Fruit fly (Drosophila melanogaster) Kc167 (cell line): ENCODE results near the gene CG32971.

Experiments
- Myc ChIP-seq: fragments of >200 bp; optimal IDR thresholded peaks from 2 replicates; lab custom pipeline; 2017; ENCODE audit warnings: missing external identifiers
- Sin3A ChIP-seq: fragments of >200 bp; optimal IDR thresholded peaks from 2 replicates; lab custom pipeline; 2018; ENCODE audit warnings: missing external identifiers
- h ChIP-seq: fragments of >200 bp; optimal IDR thresholded peaks from 3 replicates; lab custom pipeline; 2018; ENCODE audit warnings: missing external identifiers
- insv ChIP-seq: fragments of >200 bp; optimal IDR thresholded peaks from 3 replicates; lab custom pipeline; 2018; ENCODE audit warnings: missing external identifiers
- psq ChIP-seq: fragments of >200 bp; optimal IDR thresholded peaks from 2 replicates; lab custom pipeline; 2017; ENCODE audit warnings: missing external identifiers
- ttk ChIP-seq: sonication (Bioruptor generic); optimal IDR thresholded peaks from 2 replicates; lab custom pipeline; 2017; ENCODE audit warnings: missing external identifiers

CG32971 gene

DNA sequence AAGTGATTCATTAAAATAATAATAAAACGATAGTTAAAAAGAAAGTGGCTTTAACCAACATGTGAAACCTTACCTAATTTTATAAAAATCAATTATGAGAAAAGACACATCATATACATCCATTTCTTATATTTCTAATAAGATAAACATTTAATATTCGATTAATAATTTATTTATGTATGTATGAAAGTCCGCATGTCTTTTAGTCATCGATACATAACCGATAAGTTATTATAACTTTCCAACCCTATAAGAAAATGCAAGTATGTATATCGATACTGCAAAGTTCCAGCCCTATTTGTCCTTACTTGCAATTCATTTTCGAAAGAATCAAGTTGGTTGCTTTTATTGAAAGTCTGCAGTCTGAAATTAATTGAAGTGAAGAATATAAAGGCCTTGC, at the start of gene CG32971:
CG32971 (plus strand) TSS at position 301 of the 400 bp plus-strand sequence.
- TF ChIP-seq Myc (no peak), insv (no peak), psq (lab: Kevin White, UChicago) (no peak), ttk (lab: Kevin White, UChicago) (no peak), Sin3A (lab: Kevin White, UChicago) (no peak)

dm6 chr2L:14225957-14226676, 48.5 kb upstream of the CG32971 start:
- no peak for TF ChIP-seq Myc
- no peak for TF ChIP-seq insv
- TF ChIP-seq Sin3A (lab: Kevin White, UChicago) = no peak
- TF ChIP-seq h (lab: Kevin White, UChicago) = no peak
- no peak for TF ChIP-seq ttk (lab: Kevin White, UChicago)
- TF ChIP-seq psq (lab: Kevin White, UChicago) = no peak

dm6 chr2L:14226694-14227093, 47.9 kb upstream of the CG32971 start:
- TF ChIP-seq insv = no peak
- TF ChIP-seq ttk (lab: Kevin White, UChicago) = no peak
- TF ChIP-seq Myc = no peak
- no peak for TF ChIP-seq Sin3A (lab: Kevin White, UChicago)
- no peak for TF ChIP-seq psq (lab: Kevin White, UChicago)
- TF ChIP-seq h (lab: Kevin White, UChicago) = no peak

- TF ChIP-seq ttk (lab: Kevin White, UChicago) = no peak
- no peak for TF ChIP-seq Sin3A (lab: Kevin White, UChicago)
- TF ChIP-seq h (lab: Kevin White, UChicago) = no peak
- TF ChIP-seq insv = no peak
- TF ChIP-seq Myc = no peak
- TF ChIP-seq psq (lab: Kevin White, UChicago) = no peak
Observed at dm6 chr2L:14230050-14230449, 44.6 kb upstream of the CG32971 start.

DNA sequence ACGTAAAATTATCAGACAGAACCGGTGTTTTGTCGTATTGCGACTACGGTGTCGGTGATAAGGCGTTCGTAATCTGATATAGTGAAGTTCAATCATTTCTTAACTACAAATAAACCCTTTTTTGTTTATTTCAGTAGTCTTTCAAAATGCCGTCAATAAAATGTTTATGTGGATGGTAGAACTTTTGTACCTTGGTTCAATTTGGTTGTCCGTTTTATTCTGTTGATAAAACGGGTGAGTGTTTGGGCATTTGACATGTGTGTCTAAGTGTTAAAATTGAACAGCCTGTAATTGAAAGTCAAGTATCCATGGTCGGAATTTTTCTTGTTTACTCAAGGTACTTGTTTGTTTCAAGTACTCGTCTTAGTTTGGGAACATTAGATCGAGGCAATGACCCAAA, 44.1 kb upstream of the CG32971 start:
- TF ChIP-seq psq (lab: Kevin White, UChicago) (no peak), h (lab: Kevin White, UChicago) (no peak), Sin3A (lab: Kevin White, UChicago) (no peak), ttk (lab: Kevin White, UChicago) (no peak), Myc (no peak), insv (no peak)

DNA sequence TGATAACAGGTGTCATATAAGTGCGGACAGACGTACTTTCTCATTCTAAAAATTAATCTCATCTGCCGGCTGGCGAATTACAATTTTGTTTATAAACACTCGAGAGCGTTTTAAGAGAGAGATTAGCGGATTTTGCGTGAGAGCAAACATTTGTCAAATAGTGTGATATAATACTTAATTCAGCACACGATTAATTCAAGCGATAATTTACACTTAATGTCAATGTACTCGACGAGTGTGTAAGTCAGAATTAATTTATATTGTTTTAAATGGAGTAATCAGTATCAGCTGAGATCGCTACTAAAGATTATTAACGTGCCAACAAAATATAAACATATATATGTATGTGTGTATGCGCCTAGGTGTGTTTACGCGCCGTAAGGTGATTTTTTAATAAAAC, 41.9 kb upstream of the CG32971 start:
- TF ChIP-seq Myc (no peak), insv (no peak), psq (lab: Kevin White, UChicago) (no peak), ttk (lab: Kevin White, UChicago) (no peak), h (lab: Kevin White, UChicago) (no peak), Sin3A (lab: Kevin White, UChicago) (no peak)

dm6 chr2L:14233896-14234626, 40.6 kb upstream of the CG32971 start, which contains the start of gene Dyrk2:
Gene Dyrk2 (minus strand): TSS chr2L:14234126.
- no peak for TF ChIP-seq psq (lab: Kevin White, UChicago)

DNA sequence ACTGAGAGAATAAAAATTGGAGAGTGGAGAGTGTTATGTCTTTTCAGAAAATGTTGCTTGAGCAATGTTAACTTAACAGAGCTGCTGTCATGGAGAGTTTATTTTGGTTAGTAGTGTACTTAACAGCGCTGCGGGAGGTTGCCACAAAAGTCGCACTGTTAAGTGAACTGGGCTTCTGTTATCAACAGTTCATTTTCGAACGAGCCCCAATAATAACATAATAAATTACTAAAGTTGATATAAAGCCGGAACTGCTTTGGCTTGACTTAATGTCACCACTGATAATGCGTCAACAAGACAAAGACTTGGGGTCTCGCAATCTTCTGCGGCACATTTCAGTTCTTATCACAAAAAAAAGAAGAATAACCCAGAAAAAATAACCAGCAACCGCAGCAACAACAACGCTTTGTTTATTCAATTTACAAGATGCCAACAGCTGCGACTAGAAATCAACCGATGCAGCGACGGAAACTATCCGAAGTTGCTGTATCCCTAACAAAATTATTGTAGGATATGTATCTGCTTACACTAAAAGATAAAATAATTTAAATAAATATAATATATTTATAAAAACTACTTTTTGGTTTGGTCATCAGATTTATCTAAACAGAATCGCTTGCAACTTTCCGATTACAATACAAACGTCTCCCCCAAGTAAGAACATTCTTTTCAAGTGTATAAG, 39.9 kb upstream of the CG32971 start:
- no peak for TF ChIP-seq psq (lab: Kevin White, UChicago)
- TF ChIP-seq insv = no peak
- no peak for TF ChIP-seq ttk (lab: Kevin White, UChicago)
- TF ChIP-seq Myc = no peak
- TF ChIP-seq Sin3A (lab: Kevin White, UChicago) = no peak
- TF ChIP-seq h (lab: Kevin White, UChicago) = no peak

DNA sequence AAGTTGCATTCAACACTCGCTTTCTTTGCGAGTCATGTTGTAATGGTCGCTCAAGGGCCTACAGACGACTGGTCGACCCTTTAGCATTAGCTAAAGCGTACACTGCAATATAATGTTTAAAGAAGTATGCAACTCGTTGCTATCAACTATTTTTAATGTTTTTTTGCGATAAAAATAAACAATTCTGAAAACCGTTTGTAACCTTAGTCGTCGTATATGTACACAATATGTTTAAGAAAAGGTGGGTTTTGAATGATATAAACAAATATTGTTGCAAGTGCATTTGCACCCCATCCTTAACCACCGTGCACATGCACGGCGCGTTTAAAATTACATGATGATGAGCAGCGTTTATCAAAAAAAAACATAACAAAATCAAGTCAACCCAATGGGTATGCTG, 38.5 kb upstream of the CG32971 start:
- TF ChIP-seq Sin3A (lab: Kevin White, UChicago) = no peak
- no peak for TF ChIP-seq ttk (lab: Kevin White, UChicago)
- no peak for TF ChIP-seq psq (lab: Kevin White, UChicago)
- TF ChIP-seq h (lab: Kevin White, UChicago) = no peak
- no peak for TF ChIP-seq insv
- no peak for TF ChIP-seq Myc

DNA sequence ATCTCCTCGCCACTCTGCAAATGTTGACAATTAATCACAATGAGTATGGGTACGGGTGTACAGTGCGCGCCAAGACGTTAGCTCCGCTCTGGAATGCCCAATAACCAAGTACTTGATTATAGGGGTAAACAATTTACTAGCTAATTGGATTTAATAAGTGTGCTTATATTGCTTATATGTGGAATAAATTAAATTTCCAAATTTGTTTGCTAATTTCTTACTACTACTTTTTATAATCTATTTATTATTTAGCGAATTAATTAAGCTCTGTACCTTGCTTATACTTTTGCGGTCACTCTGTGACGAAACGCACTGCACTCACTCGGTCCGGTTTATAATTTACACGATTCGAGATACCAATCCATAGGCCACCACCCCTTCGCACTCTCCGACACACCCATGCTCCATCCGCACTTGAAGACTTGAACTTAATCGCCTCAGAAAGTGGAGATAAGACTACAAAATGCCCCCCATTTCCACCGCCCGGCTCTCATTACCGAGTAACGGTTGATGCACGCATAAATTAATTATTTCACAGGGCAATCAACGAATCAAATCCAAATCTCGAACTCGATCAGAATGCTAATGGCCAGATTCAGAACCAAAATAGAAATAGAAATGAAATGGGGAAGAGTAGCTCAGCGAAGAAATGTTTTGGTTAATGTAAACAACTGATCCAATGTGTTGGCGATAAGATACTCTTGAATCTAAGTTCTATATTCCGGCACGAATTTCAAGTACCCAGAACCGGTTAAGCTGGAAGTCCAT, 36.9 kb upstream of the CG32971 start:
- TF ChIP-seq psq (lab: Kevin White, UChicago) (no peak), insv (no peak), Sin3A (lab: Kevin White, UChicago) (no peak), h (lab: Kevin White, UChicago) (no peak), Myc (no peak), ttk (lab: Kevin White, UChicago) (no peak)

DNA sequence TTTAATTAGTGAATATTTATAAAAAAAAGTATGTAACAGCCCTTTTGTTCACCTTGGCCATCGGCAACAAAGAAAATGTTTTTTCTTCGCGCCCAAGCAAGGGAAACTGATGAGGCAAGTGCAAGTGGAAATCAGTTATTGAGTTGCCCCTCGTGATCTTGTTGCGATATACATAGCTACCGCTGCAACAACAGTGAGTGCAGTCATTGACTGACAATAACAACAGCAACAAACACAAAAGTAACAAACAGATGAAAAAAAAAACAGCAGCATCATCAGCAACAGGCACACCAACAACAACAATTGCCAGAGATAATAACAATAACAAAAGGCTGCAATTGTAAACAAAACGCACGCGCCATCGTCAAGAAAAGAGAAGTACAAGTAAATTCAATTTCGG, 29.6 kb upstream of the CG32971 start:
- TF ChIP-seq insv = no peak
- TF ChIP-seq psq (lab: Kevin White, UChicago) = no peak
- TF ChIP-seq h (lab: Kevin White, UChicago) = no peak
- TF ChIP-seq ttk (lab: Kevin White, UChicago) = no peak
- TF ChIP-seq Myc = no peak
- TF ChIP-seq Sin3A (lab: Kevin White, UChicago) = no peak
